Fruit fly (Drosophila melanogaster): Measurements from ENCODE around the gene sosie.

DNA sequence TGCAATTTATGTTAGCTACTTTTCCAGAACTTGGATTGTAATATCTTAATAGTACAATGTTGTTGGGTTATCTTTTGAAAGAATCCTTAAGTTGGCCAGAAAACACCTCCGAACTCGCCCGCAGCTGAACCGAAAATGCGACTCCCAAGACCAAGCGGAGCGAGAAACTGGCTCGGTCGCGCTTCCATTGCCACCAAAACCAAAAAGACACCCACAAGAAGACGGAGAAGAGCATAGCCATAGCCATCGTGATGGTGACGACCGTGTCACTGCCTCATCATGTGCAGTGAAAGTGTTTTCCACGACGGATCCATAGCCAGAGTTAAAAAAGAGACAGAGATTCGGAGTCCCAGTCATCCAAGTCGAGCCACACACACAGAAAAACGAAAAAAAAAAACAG is 43.7 kb upstream of the sosie start, which contains the start of gene CG13634:
- TF ChIP-seq CTCF (optimal IDR thresholded peaks at IDR 0.05) (no peak), CG8478 (optimal IDR thresholded peaks at IDR 0.05) (no peak)
